Fruit fly (Drosophila melanogaster) whole organism, embryonic: ENCODE measurements around the gene tai.

ENCODE experiments used
- ATbp ChIP-seq: fragments of 200-800 bp; sonication (Bioruptor generic); optimal IDR thresholded peaks from 2 replicates; lab custom pipeline; 2017; ENCODE audit warnings: missing biosample characterization, mild to moderate bottlenecking, missing genetic modification characterization, missing genetic modification reagents
- B-H2 ChIP-seq: fragments of 200-800 bp; sonication (Bioruptor generic); optimal IDR thresholded peaks from 2 replicates; lab custom pipeline; 2018; ENCODE audit warnings: missing biosample characterization, mild to moderate bottlenecking, missing genetic modification characterization
- BtbVII ChIP-seq: fragments of 200-800 bp; sonication (Bioruptor generic); optimal IDR thresholded peaks from 3 replicates; lab custom pipeline; 2017; ENCODE audit warnings: missing biosample characterization, mild to moderate bottlenecking, missing genetic modification characterization
- C15 ChIP-seq: fragments of 200-800 bp; sonication (Bioruptor generic); IDR thresholded peaks from 3 replicates; pipeline ENCODE4 v1.3.6; 2022; ENCODE audit warnings: missing biosample characterization, missing genetic modification characterization
- CG11695 ChIP-seq: fragments of 200-800 bp; sonication (Bioruptor generic); IDR thresholded peaks from 3 replicates; pipeline ENCODE4 v1.3.6; 2022; ENCODE audit warnings: missing biosample characterization, missing genetic modification characterization
- CG12219 ChIP-seq: fragments of 200-800 bp; sonication (Bioruptor generic); optimal IDR thresholded peaks from 3 replicates; lab custom pipeline; 2018; ENCODE audit warnings: missing biosample characterization, mild to moderate bottlenecking, missing genetic modification characterization
- CG13287 ChIP-seq: fragments of 200-800 bp; sonication (Bioruptor generic); IDR thresholded peaks from 2 replicates; pipeline ENCODE4 v1.3.6; 2022; ENCODE audit warnings: missing biosample characterization, missing genetic modification characterization; ENCODE audit not compliant: partially characterized antibody
- CG13296 ChIP-seq: fragments of 200-800 bp; sonication (Bioruptor generic); optimal IDR thresholded peaks from 3 replicates; lab custom pipeline; 2018; ENCODE audit warnings: missing biosample characterization, mild to moderate bottlenecking, missing genetic modification characterization
- CG2202 ChIP-seq: fragments of 200-800 bp; sonication (Bioruptor generic); optimal IDR thresholded peaks from 2 replicates; lab custom pipeline; 2018; ENCODE audit warnings: missing biosample characterization, mild to moderate bottlenecking, missing genetic modification characterization
- CG2678 ChIP-seq: fragments of 200-800 bp; sonication (Bioruptor generic); optimal IDR thresholded peaks from 3 replicates; lab custom pipeline; 2019; ENCODE audit warnings: missing biosample characterization, mild to moderate bottlenecking, missing genetic modification characterization, moderate library complexity
- CG3163 ChIP-seq: fragments of 200-800 bp; sonication (Bioruptor generic); optimal IDR thresholded peaks from 3 replicates; lab custom pipeline; 2016; ENCODE audit warnings: missing biosample characterization, missing genetic modification characterization
- CG32532 ChIP-seq: fragments of 200-800 bp; sonication (Bioruptor generic); IDR thresholded peaks from 2 replicates; pipeline ENCODE4 v1.3.6; 2022; ENCODE audit warnings: missing biosample characterization, missing genetic modification characterization
- CG3407 ChIP-seq: fragments of 200-800 bp; sonication (Bioruptor generic); optimal IDR thresholded peaks from 2 replicates; lab custom pipeline; 2018; ENCODE audit warnings: missing biosample characterization, mild to moderate bottlenecking, missing genetic modification characterization
- CG8089 ChIP-seq: fragments of 200-800 bp; sonication (Bioruptor generic); optimal IDR thresholded peaks from 3 replicates; lab custom pipeline; 2016; ENCODE audit warnings: missing biosample characterization, missing genetic modification characterization
- CoRest ChIP-seq: fragments of 200-800 bp; sonication (Bioruptor generic); optimal IDR thresholded peaks from 3 replicates; lab custom pipeline; 2018; ENCODE audit warnings: missing biosample characterization, mild to moderate bottlenecking, missing genetic modification characterization, moderate library complexity
- CrebB ChIP-seq: fragments of 200-800 bp; sonication (Bioruptor generic); optimal IDR thresholded peaks from 3 replicates; lab custom pipeline; 2018; ENCODE audit warnings: missing biosample characterization, mild to moderate bottlenecking, missing genetic modification characterization
- Dbx ChIP-seq: fragments of 200-800 bp; sonication (Bioruptor generic); IDR thresholded peaks from 3 replicates; pipeline ENCODE4 v1.3.6; 2022; ENCODE audit warnings: missing biosample characterization, missing genetic modification characterization
- Deaf1 ChIP-seq: fragments of 200-800 bp; optimal IDR thresholded peaks from 3 replicates; lab custom pipeline; 2019; ENCODE audit warnings: missing biosample characterization, mild to moderate bottlenecking, missing genetic modification characterization, moderate library complexity
- Dfd ChIP-seq, 2 experiments: fragments of >200 bp; optimal IDR thresholded peaks; 2 replicates each; lab custom pipeline; 2017; ENCODE audit warnings: missing biosample characterization in 2 of 2, missing genetic modification characterization in 2 of 2
- Dref ChIP-seq: fragments of 200-800 bp; sonication (Bioruptor generic); IDR thresholded peaks from 2 replicates; pipeline ENCODE4 v1.3.6; 2022; ENCODE audit warnings: missing biosample characterization, missing genetic modification characterization
- Hmr ChIP-seq: fragments of 200-800 bp; sonication (Bioruptor generic); optimal IDR thresholded peaks from 3 replicates; lab custom pipeline; 2017; ENCODE audit warnings: mild to moderate bottlenecking, missing biosample characterization, missing genetic modification reagents, missing genetic modification characterization
- Lpt ChIP-seq: fragments of >200 bp; optimal IDR thresholded peaks from 2 replicates; lab custom pipeline; 2018; ENCODE audit warnings: missing biosample characterization, missing genetic modification characterization
- MTF-1 ChIP-seq: fragments of 200-800 bp; sonication (Bioruptor generic); optimal IDR thresholded peaks from 2 replicates; lab custom pipeline; 2018; ENCODE audit warnings: missing biosample characterization, mild to moderate bottlenecking, missing genetic modification characterization, borderline replicate concordance
- NK7.1 ChIP-seq: fragments of 200-800 bp; sonication (Bioruptor generic); optimal IDR thresholded peaks from 3 replicates; lab custom pipeline; 2016; ENCODE audit warnings: missing biosample characterization, missing genetic modification characterization
- Nf-YC ChIP-seq: fragments of 200-800 bp; optimal IDR thresholded peaks from 3 replicates; lab custom pipeline; 2019; ENCODE audit warnings: missing biosample characterization, mild to moderate bottlenecking, missing genetic modification characterization, moderate library complexity
- Poxn ChIP-seq: fragments of 200-800 bp; sonication (Bioruptor generic); IDR thresholded peaks from 2 replicates; pipeline ENCODE4 v1.3.6; 2022; ENCODE audit warnings: missing biosample characterization, missing genetic modification characterization
- Xrp1 ChIP-seq: fragments of 200-800 bp; sonication (Bioruptor generic); IDR thresholded peaks from 2 replicates; pipeline ENCODE4 v1.3.6; 2022; ENCODE audit warnings: missing biosample characterization, missing genetic modification characterization
- al ChIP-seq: fragments of 200-800 bp; sonication (Bioruptor generic); IDR thresholded peaks from 2 replicates; pipeline ENCODE4 v1.3.6; 2022; ENCODE audit warnings: missing biosample characterization, missing genetic modification characterization
- bowl ChIP-seq: fragments of 200-800 bp; sonication (Bioruptor generic); IDR thresholded peaks from 2 replicates; pipeline ENCODE4 v1.3.6; 2022; ENCODE audit warnings: missing biosample characterization, missing genetic modification characterization
- bsh ChIP-seq, 2 experiments: fragments of 200-800 bp; sonication (Bioruptor generic); optimal IDR thresholded peaks; 2 replicates each; lab custom pipeline; 2017 to 2018; ENCODE audit warnings: mild to moderate bottlenecking in 2 of 2, missing biosample characterization in 2 of 2, missing genetic modification characterization in 2 of 2, moderate library complexity in 1 of 2
- chinmo ChIP-seq: fragments of 200-800 bp; sonication (Bioruptor generic); IDR thresholded peaks from 4 replicates; pipeline ENCODE4 v1.3.6; 2022; ENCODE audit warnings: missing biosample characterization, missing genetic modification characterization; ENCODE audit not compliant: partially characterized antibody
- crol ChIP-seq: fragments of 200-800 bp; sonication (Bioruptor generic); IDR thresholded peaks from 2 replicates; pipeline ENCODE4 v1.3.6; 2022; ENCODE audit warnings: missing biosample characterization, missing genetic modification characterization
- exex ChIP-seq: fragments of 200-800 bp; sonication (Bioruptor generic); optimal IDR thresholded peaks from 4 replicates; lab custom pipeline; 2018; ENCODE audit warnings: missing biosample characterization, mild to moderate bottlenecking, missing genetic modification characterization, moderate library complexity
- gce ChIP-seq: fragments of 200-800 bp; sonication (Bioruptor generic); IDR thresholded peaks from 3 replicates; pipeline ENCODE4 v1.3.6; 2022; ENCODE audit warnings: missing biosample characterization, missing genetic modification characterization
- kni ChIP-seq: fragments of 200-800 bp; sonication (Bioruptor generic); optimal IDR thresholded peaks from 3 replicates; lab custom pipeline; 2017; ENCODE audit warnings: mild to moderate bottlenecking, missing biosample characterization, missing genetic modification reagents, missing genetic modification characterization
- maf-S ChIP-seq: fragments of 200-800 bp; sonication (Bioruptor generic); optimal IDR thresholded peaks from 2 replicates; lab custom pipeline; 2016; ENCODE audit warnings: missing biosample characterization, missing genetic modification characterization
- nmo ChIP-seq: fragments of 200-800 bp; sonication (Bioruptor generic); optimal IDR thresholded peaks from 2 replicates; lab custom pipeline; 2018; ENCODE audit warnings: missing biosample characterization, mild to moderate bottlenecking, missing genetic modification characterization, moderate library complexity
- ranshi ChIP-seq: fragments of 200-800 bp; sonication (Bioruptor generic); IDR thresholded peaks from 2 replicates; pipeline ENCODE4 v1.3.6; 2022; ENCODE audit warnings: missing biosample characterization, missing genetic modification characterization
- rib ChIP-seq: fragments of 200-800 bp; sonication (Bioruptor generic); IDR thresholded peaks from 2 replicates; pipeline ENCODE4 v1.3.6; 2022; ENCODE audit warnings: missing biosample characterization, missing genetic modification characterization
- sens ChIP-seq: fragments of 200-800 bp; sonication (Bioruptor generic); peaks from one replicate; lab custom pipeline; 2016; ENCODE audit warnings: missing biosample characterization, missing genetic modification characterization
- seq ChIP-seq: fragments of 200-800 bp; sonication (Bioruptor generic); IDR thresholded peaks from 2 replicates; pipeline ENCODE4 v1.3.6; 2022; ENCODE audit warnings: missing biosample characterization, missing genetic modification characterization
- shn ChIP-seq: fragments of 200-800 bp; sonication (Bioruptor generic); optimal IDR thresholded peaks from 3 replicates; lab custom pipeline; 2016; ENCODE audit warnings: missing biosample characterization, missing genetic modification characterization
- sima ChIP-seq: fragments of 200-800 bp; sonication (Bioruptor generic); optimal IDR thresholded peaks from 2 replicates; lab custom pipeline; 2016; ENCODE audit warnings: missing biosample characterization, missing genetic modification characterization
- sug ChIP-seq: fragments of 200-800 bp; optimal IDR thresholded peaks from 2 replicates; lab custom pipeline; 2019; ENCODE audit warnings: missing biosample characterization, mild to moderate bottlenecking, missing genetic modification characterization, moderate library complexity
- tio ChIP-seq: fragments of 200-800 bp; sonication (Bioruptor generic); optimal IDR thresholded peaks from 2 replicates; lab custom pipeline; 2017; ENCODE audit warnings: missing biosample characterization, missing genetic modification characterization, inconsistent platforms
- unpg ChIP-seq: fragments of 200-800 bp; sonication (Bioruptor generic); optimal IDR thresholded peaks from 3 replicates; lab custom pipeline; 2018; ENCODE audit warnings: missing biosample characterization, mild to moderate bottlenecking, missing genetic modification characterization, moderate library complexity
- zfh2 ChIP-seq: fragments of 200-800 bp; sonication (Bioruptor generic); optimal IDR thresholded peaks from 2 replicates; lab custom pipeline; 2016; ENCODE audit warnings: missing biosample characterization, missing genetic modification characterization

The tai gene

DNA sequence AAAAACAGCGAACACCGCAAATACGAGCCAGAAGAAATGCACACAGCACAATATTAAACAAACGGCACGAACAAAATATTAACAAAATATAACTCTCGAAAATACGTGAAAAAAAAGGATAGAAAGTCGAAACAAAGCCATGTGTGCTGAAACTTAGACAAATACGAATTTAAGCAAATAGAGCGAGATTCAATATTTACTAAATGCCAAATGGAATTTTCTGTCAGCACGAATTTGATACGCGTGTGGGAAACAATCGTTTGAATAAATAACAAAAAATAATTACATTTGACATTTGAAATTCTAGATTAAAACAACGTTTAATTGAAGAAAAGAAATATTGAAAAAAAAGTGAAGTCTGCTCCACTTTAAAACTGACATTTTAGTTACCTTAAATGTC is 6.8 kb downstream of the tai start:
- no peak for TF ChIP-seq CG2202
- TF ChIP-seq shn: no peak
- TF ChIP-seq zfh2 (GFP tag; lab: Kevin White, UChicago): no peak
- no peak for TF ChIP-seq nmo (GFP tag; lab: Kevin White, UChicago)
- TF ChIP-seq NK7.1 (GFP tag; lab: Kevin White, UChicago): no peak
- TF ChIP-seq C15 (GFP tag; lab: Robert Waterston, UW): no peak
- TF ChIP-seq CG8089 (GFP tag; lab: Kevin White, UChicago): no peak
- no peak for TF ChIP-seq ATbp (GFP tag; lab: Kevin White, UChicago)
- no peak for TF ChIP-seq Poxn (GFP tag; lab: Robert Waterston, UW)
- no peak for TF ChIP-seq tio (GFP tag; lab: Kevin White, UChicago)
- no peak for TF ChIP-seq CG11695 (GFP tag; lab: Robert Waterston, UW)
- TF ChIP-seq ranshi (GFP tag; lab: Robert Waterston, UW): no peak

DNA sequence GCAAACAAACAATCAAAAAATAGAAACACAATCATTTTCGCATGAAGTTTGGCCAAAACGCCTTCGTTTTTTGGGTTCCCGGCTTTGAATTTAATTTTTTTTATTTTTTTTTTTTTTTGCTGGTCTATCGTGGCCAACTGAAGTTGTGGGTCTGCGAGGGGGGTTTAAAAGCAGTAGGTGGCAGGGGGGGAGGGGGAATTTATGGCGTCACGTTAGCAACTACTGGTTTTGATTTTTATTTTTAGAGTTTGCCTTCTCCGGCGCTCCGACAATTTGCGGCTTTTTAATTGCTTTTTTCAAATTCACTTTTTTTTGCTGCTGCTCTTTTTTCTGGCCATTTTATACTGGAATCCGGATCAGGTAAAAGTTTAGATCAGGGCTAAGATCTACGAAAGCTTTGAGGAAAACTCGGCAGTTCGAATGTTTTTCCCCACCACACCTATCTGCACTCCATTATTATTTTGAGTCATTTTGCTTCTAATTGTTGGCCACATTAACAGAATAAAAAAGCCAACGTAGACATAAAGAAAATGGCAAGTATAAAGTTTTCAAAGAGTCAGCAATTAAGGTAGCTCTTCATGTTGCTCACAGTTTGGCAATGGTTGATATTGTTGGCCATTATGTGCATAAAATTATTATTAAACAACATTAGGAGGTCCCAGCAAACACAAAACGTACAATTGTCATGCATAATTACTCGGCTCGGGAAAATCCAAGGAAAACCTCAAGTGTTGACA is 7.4 kb downstream of the tai start:
- TF ChIP-seq sens (GFP tag; lab: Kevin White, UChicago) (peak; percentile 3), sima (GFP tag; lab: Kevin White, UChicago) (no peak), crol (peak; percentile 70), chinmo (GFP tag; lab: Robert Waterston, UW) (0 out of 4 replicates have a peak, but pooled peaks have one; percentile 39)
- TF ChIP-seq, all 482 proteins: peak for 3

DNA sequence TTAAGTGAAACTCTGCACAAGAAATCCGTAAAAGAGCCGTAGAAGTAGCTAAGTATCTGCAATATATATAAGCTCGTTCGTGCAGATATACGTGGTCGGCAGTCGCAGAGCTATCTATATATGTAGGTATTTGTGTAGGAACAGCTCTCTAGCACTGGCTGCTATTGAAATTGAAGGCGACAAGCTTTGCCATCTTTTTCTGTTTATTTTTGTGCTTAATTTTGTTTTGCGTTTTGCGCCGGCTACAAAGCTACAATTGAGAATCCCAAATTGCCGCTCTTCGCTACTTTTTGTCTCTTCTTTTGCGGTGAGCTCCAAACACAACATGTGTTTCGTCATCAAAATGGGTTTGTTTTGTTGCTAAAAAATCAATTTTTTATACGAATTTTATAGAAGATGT is 8.6 kb downstream of the tai start:
- TF ChIP-seq al (GFP tag; lab: Robert Waterston, UW) (no peak), Deaf1 (tag; lab: Kevin White, UChicago) (peak; percentile 21), sens (GFP tag; lab: Kevin White, UChicago) (peak; percentile 42), Nf-YC (tag; lab: Kevin White, UChicago) (no peak), MTF-1 (GFP tag; lab: Kevin White, UChicago) (peak; percentile 16), CG3407 (GFP tag; lab: Kevin White, UChicago) (no peak), Hmr (GFP tag; lab: Kevin White, UChicago) (peak; percentile 6), CG3163 (GFP tag; lab: Kevin White, UChicago) (peak; percentile 59), B-H2 (GFP tag; lab: Kevin White, UChicago) (peak; percentile 91), CrebB (tag; lab: Kevin White, UChicago) (peak; percentile 8), CG2678 (tag; lab: Kevin White, UChicago) (peak; percentile 11), CG13287 (GFP tag; lab: Robert Waterston, UW) (peak; percentile 25; the same call in 1 of the 2 replicates), Lpt (no peak), Dbx (GFP tag; lab: Robert Waterston, UW) (peak; percentile 71; the same call in 2 of the 3 replicates), exex (peak; percentile 39), CoRest (tag; lab: Kevin White, UChicago) (no peak), sug (tag; lab: Kevin White, UChicago) (peak; percentile 32), CG13296 (peak; percentile 63), Xrp1 (GFP tag; lab: Robert Waterston, UW) (peak; percentile 39; the same call in 1 of the 2 replicates), CG32532 (GFP tag; lab: Robert Waterston, UW) (peak; percentile 51), bowl (GFP tag; lab: Robert Waterston, UW) (peak; percentile 82; the same call in 1 of the 2 replicates), bsh (GFP tag; optimal IDR thresholded peaks at IDR 0.05; lab: Kevin White, UChicago) (peak in 1 of 2 experiments; percentile 91), rib (GFP tag; lab: Robert Waterston, UW) (peak; percentile 81), BtbVII (peak; percentile 4), seq (GFP tag; lab: Robert Waterston, UW) (no peak; the same call in 1 of the 2 replicates), CG12219 (GFP tag; lab: Kevin White, UChicago) (peak; percentile 18), kni (GFP tag; lab: Kevin White, UChicago) (no peak), maf-S (GFP tag; lab: Kevin White, UChicago) (no peak), gce (GFP tag; lab: Robert Waterston, UW) (no peak), Dref (GFP tag; lab: Robert Waterston, UW) (no peak), Dfd (GFP tag; optimal IDR thresholded peaks at IDR 0.05; lab: Kevin White, UChicago) (no peak), unpg (GFP tag; lab: Kevin White, UChicago) (peak; percentile 14)
